Worm (Caenorhabditis elegans) whole organism, L4/young adult: ENCODE results near the gene F54D10.8.

Experiments
- dao-5 ChIP-seq: sonication (generic microtip); optimal IDR thresholded peaks from 2 replicates; lab custom pipeline; 2016; ENCODE audit warnings: missing genotype, missing genetic modification characterization, moderate library complexity, missing compliant biosample characterization
- him-1 ChIP-seq: sonication (generic microtip); optimal IDR thresholded peaks from 2 replicates; lab custom pipeline; 2016; ENCODE audit warnings: missing genotype, missing genetic modification reagents, missing genetic modification characterization, missing compliant biosample characterization

- TF ChIP-seq dao-5 (tag; lab: Kevin White, UChicago) = no peak
- no peak for TF ChIP-seq him-1 (tag; lab: Kevin White, UChicago)
Observed at ce11 chrII:3808104-3808503, 19.6 kb downstream of the F54D10.8 start, which contains the start of gene F54D10.5.
